Fruit fly (Drosophila melanogaster) whole organism, adult: Measurements from ENCODE around the gene Drsl4.
A peak's percentile ranks its signal among the peaks of the same experiment; 100 is the strongest.

ENCODE experiments used
- CG11617 ChIP-seq: fragments of 200-800 bp; sonication (Bioruptor generic); optimal IDR thresholded peaks from 2 replicates; lab custom pipeline; 2017; ENCODE audit warnings: mild to moderate bottlenecking, missing biosample characterization, missing genetic modification reagents, missing genetic modification characterization
- CG12768 ChIP-seq: fragments of 200-800 bp; sonication (Bioruptor generic); optimal IDR thresholded peaks from 2 replicates; lab custom pipeline; 2017; ENCODE audit warnings: missing biosample characterization, missing genetic modification characterization, mild to moderate bottlenecking, moderate library complexity, missing genetic modification reagents
- CG14711 ChIP-seq: fragments of 200-800 bp; sonication (Bioruptor generic); optimal IDR thresholded peaks from 2 replicates; lab custom pipeline; 2018; ENCODE audit warnings: missing biosample characterization, mild to moderate bottlenecking, missing genetic modification characterization, moderate library complexity
- CG1620 ChIP-seq: fragments of 200-800 bp; sonication (Bioruptor generic); optimal IDR thresholded peaks from 2 replicates; lab custom pipeline; 2016; ENCODE audit warnings: missing biosample characterization, missing genetic modification characterization
- CG33017 ChIP-seq: fragments of 200-800 bp; sonication (Bioruptor generic); optimal IDR thresholded peaks from 2 replicates; lab custom pipeline; 2018; ENCODE audit warnings: missing biosample characterization, mild to moderate bottlenecking, missing genetic modification characterization, moderate library complexity
- CG5204 ChIP-seq: fragments of 200-800 bp; sonication (Bioruptor generic); optimal IDR thresholded peaks from 2 replicates; lab custom pipeline; 2016; ENCODE audit warnings: missing biosample characterization, missing genetic modification characterization
- CG7045 ChIP-seq: fragments of 200-800 bp; sonication (Bioruptor generic); optimal IDR thresholded peaks from 2 replicates; lab custom pipeline; 2017; ENCODE audit warnings: missing biosample characterization, mild to moderate bottlenecking, missing genetic modification characterization
- CG7101 ChIP-seq: fragments of 200-800 bp; sonication (Bioruptor generic); optimal IDR thresholded peaks from 2 replicates; lab custom pipeline; 2018; ENCODE audit warnings: missing biosample characterization, mild to moderate bottlenecking, missing genetic modification characterization, moderate library complexity
- Clk ChIP-seq: fragments of 200-800 bp; sonication (Bioruptor generic); optimal IDR thresholded peaks from 2 replicates; lab custom pipeline; 2017; ENCODE audit warnings: missing biosample characterization, missing genetic modification characterization
- Crg-1 ChIP-seq: fragments of 200-800 bp; sonication (Bioruptor generic); optimal IDR thresholded peaks from 2 replicates; lab custom pipeline; 2016; ENCODE audit warnings: missing biosample characterization, missing genetic modification characterization
- Hr96 ChIP-seq: fragments of 200-800 bp; sonication (Bioruptor generic); optimal IDR thresholded peaks from 2 replicates; lab custom pipeline; 2016; ENCODE audit warnings: missing biosample characterization, missing genetic modification characterization
- Mnt ChIP-seq: fragments of 200-800 bp; sonication (Bioruptor generic); optimal IDR thresholded peaks from 2 replicates; lab custom pipeline; 2016; ENCODE audit warnings: missing biosample characterization, mild to moderate bottlenecking, missing genetic modification characterization
- bab1 ChIP-seq: fragments of 200-800 bp; sonication (Bioruptor generic); optimal IDR thresholded peaks from 3 replicates; lab custom pipeline; 2019; ENCODE audit warnings: missing biosample characterization, mild to moderate bottlenecking, missing genetic modification characterization, moderate library complexity
- cic ChIP-seq: fragments of 200-800 bp; sonication (Bioruptor generic); optimal IDR thresholded peaks from 2 replicates; lab custom pipeline; 2017; ENCODE audit warnings: missing biosample characterization, mild to moderate bottlenecking, missing genetic modification characterization, moderate library complexity
- cnc ChIP-seq, 2 experiments: fragments of >200 bp; optimal IDR thresholded peaks; 2 replicates each; lab custom pipeline; 2017
- kay ChIP-seq: fragments of 200-800 bp; sonication (Bioruptor generic); peaks from one replicate; lab custom pipeline; 2016; ENCODE audit warnings: missing biosample characterization, missing genetic modification characterization, borderline replicate concordance
- ovo ChIP-seq: fragments of 200-800 bp; sonication (Bioruptor generic); optimal IDR thresholded peaks from 2 replicates; lab custom pipeline; 2016; ENCODE audit warnings: missing biosample characterization, missing genetic modification characterization
- pad ChIP-seq: fragments of 200-800 bp; sonication (Bioruptor generic); optimal IDR thresholded peaks from 3 replicates; lab custom pipeline; 2017; ENCODE audit warnings: missing biosample characterization, missing genetic modification characterization, mild to moderate bottlenecking, moderate library complexity, missing genetic modification reagents
- tj ChIP-seq: fragments of 200-800 bp; sonication (Bioruptor generic); optimal IDR thresholded peaks from 3 replicates; lab custom pipeline; 2017; ENCODE audit warnings: missing biosample characterization, mild to moderate bottlenecking, missing genetic modification characterization, moderate library complexity
- toe ChIP-seq: fragments of 200-800 bp; sonication (Bioruptor generic); optimal IDR thresholded peaks from 2 replicates; lab custom pipeline; 2016; ENCODE audit warnings: missing biosample characterization, missing genetic modification characterization

Drsl4 gene

DNA sequence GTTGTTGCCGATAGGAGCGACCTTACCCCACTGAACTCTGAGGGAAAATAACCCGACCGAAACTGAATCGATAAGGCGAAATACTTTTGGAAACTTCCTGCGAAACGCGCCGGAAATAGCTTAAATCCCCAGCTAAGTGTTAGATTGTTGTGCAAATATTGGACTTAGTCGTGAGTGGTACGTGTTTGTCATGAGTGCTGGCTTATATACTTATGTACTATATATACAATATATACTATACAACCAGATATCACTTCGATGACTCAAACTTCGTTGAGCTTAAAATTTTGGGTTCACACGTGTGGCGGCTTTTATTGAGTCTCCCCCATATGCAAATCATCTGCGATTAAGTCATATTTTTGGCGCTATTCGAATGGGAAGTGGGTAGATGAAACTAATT lies 30.9 kb downstream of the Drsl4 start:
- TF ChIP-seq CG12768 (no peak), Mnt (GFP tag; lab: Kevin White, UChicago) (no peak)

DNA sequence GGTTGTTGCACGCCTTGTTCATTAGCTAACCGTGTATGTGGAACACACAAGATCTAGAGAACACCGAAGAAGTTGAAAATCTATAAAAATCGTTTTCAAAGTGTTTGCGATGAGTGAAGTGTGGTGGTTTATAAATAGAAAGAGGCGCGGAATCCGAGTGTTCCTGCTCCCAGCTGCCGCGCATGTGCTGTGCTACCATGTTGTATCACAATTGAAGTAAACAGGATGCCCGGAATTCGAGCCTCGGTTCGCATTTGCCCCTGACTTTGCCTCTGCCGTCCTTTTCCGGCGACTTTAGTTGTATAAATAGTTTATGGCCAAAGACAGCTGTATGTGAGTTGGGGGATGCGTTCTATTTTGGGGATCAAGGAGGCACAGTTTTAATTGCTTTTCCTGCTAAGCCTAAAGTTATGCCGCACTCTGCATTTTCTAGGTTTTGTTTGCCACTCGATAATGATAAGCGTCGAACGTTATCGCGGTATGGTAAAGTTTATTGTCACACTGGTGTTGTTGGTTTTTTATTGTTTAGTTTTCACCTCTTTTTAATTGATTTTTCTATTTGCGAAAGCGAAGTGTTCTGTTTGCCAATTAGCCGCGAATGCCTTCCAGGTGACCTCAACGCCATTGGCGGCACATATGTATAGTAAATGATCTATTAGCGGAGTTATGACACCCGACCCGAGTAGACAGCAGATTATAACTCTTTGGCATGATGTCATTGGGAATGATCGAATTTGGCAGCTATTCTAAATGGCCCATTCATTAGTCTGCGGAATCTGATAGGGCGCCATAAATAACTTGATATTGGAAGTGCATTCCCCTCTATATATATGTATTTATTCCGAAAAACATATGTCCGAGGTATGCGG lies 33.8 kb downstream of the Drsl4 start:
- TF ChIP-seq cic (GFP tag; lab: Kevin White, UChicago), result peak; percentile 54
- no peak for TF ChIP-seq ovo
- TF ChIP-seq CG33017 (tag; lab: Kevin White, UChicago), result peak; percentile 24
- TF ChIP-seq CG7045 (GFP tag; lab: Kevin White, UChicago), result peak; percentile 1
- peak; percentile 13 for TF ChIP-seq CG11617 (GFP tag; lab: Kevin White, UChicago)
- peak; percentile 13 for TF ChIP-seq CG12768

DNA sequence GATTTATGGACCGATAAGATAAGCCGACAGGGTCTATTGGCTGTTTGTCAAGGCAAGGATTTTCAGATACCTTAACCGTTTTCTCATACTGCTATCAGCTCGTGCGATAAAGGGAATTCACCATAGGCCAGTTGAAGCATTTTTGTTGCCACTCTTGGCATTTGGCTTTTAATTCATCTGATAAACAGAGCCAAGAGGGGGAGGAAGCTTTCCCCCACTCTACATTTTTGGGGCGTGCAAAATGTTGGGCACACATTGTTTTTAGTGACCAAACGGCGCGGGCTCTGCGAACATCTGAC lies 34.4 kb downstream of the Drsl4 start:
- TF ChIP-seq Hr96, result no peak
- TF ChIP-seq bab1 (GFP tag; lab: Kevin White, UChicago), result no peak
- no peak for TF ChIP-seq CG7101 (tag; lab: Kevin White, UChicago)
- TF ChIP-seq Mnt (GFP tag; lab: Kevin White, UChicago), result no peak
- no peak for TF ChIP-seq tj
- TF ChIP-seq CG33017 (tag; lab: Kevin White, UChicago), result no peak
- TF ChIP-seq CG12768, result no peak
- TF ChIP-seq ovo, result no peak
- no peak for TF ChIP-seq CG7045 (GFP tag; lab: Kevin White, UChicago)
- TF ChIP-seq pad, result no peak
- TF ChIP-seq CG11617 (GFP tag; lab: Kevin White, UChicago), result no peak

DNA sequence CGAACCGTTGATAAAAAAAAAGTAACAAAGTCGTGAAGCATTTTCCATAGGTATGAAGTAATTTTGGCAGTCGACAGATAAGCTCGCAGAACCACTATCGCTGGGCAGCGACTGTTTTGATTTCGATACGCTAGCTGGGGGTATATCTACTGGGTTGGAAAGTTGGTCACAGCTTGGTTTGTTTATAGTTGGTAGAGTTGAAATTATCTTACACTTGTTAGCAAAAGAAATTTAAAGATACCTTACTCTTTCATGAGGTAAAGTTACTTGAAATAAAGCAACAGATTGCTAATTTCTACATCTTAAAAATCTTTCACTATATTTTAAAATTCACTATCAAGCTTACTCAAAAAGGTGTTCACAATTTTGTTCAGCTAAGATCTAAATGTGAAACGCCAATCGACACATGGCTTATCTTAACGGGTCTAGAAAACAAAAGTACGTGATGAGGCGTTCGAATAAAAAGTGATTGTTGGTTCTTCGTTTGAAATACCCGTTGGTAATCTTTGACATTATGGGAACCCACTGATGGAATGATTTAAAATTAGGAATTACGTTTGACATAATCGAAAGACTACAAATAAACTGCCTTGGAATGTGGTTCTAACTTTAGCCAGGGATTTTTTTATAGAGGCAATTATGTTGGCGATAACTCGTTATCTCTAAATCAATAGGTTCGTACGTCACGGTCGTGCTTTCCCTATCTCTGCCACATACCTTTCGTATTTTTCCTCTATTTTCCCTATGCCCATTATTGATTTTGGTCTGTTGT lies 35.3 kb downstream of the Drsl4 start:
- TF ChIP-seq bab1 (GFP tag; lab: Kevin White, UChicago), result peak; percentile 3
- TF ChIP-seq ovo, result no peak

DNA sequence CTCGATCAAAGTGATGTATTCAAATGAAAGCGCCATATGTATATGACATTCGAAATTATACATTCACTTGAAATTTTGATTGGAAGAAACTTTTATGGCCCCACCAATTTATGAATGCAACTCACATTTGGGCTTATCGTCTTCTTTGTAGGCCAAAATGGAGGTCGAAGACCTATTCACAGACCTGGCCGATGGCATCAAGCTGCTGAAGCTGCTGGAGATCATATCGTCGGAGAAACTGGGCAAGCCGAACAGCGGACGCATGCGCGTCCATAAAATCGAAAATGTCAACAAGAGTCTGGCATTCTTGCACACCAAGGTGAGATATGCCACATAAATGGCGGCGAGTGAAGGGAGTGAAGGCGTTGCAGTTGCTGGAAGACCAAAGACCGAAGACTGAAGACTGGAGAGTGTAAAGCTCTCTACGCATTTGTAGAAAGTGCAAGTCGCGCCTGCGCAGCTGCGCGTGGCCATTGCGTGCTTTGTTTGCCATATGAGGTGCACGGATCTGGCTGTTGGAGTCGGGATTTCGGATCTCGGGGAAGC lies 36.5 kb downstream of the Drsl4 start:
- TF ChIP-seq cnc (optimal IDR thresholded peaks at IDR 0.05; lab: Kevin White, UChicago), result no peak
- no peak for TF ChIP-seq cic (GFP tag; lab: Kevin White, UChicago)
- no peak for TF ChIP-seq ovo
- no peak for TF ChIP-seq CG11617 (GFP tag; lab: Kevin White, UChicago)
- no peak for TF ChIP-seq Clk
- no peak for TF ChIP-seq CG1620 (GFP tag; lab: Kevin White, UChicago)
- TF ChIP-seq toe (GFP tag; lab: Kevin White, UChicago), result no peak
- no peak for TF ChIP-seq CG7045 (GFP tag; lab: Kevin White, UChicago)
- TF ChIP-seq CG33017 (tag; lab: Kevin White, UChicago), result no peak
- no peak for TF ChIP-seq Hr96
- no peak for TF ChIP-seq Mnt (GFP tag; lab: Kevin White, UChicago)
- TF ChIP-seq CG7101 (tag; lab: Kevin White, UChicago), result no peak
- TF ChIP-seq pad, result no peak
- TF ChIP-seq bab1 (GFP tag; lab: Kevin White, UChicago), result no peak
- TF ChIP-seq Crg-1 (GFP tag; lab: Kevin White, UChicago), result no peak
- TF ChIP-seq CG5204 (GFP tag; lab: Kevin White, UChicago), result no peak
- no peak for TF ChIP-seq CG12768
- TF ChIP-seq tj, result no peak
- TF ChIP-seq CG14711 (tag; lab: Kevin White, UChicago), result no peak

DNA sequence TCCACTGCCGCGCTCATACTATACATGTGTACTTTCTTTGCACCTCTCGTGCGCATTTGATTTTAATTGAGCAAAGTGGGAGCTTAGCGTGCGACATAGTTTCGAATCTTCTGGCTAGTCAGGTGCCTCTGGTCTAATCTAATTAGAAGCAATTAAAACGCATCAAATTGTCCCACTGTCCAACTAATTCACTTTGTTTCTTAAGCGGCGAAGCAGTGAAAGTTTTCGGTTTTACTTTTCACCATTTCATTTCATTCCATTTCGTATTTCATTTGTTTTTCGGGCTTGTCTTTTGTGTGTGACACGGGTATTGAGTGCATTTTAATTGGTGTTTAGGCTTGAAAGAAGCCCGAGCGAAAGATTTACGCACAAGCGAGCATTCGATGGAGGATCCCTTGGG lies 37.1 kb downstream of the Drsl4 start:
- TF ChIP-seq bab1 (GFP tag; lab: Kevin White, UChicago) (no peak), Mnt (GFP tag; lab: Kevin White, UChicago) (no peak), CG7045 (GFP tag; lab: Kevin White, UChicago) (no peak), CG1620 (GFP tag; lab: Kevin White, UChicago) (no peak), CG5204 (GFP tag; lab: Kevin White, UChicago) (no peak), cic (GFP tag; lab: Kevin White, UChicago) (no peak)

DNA sequence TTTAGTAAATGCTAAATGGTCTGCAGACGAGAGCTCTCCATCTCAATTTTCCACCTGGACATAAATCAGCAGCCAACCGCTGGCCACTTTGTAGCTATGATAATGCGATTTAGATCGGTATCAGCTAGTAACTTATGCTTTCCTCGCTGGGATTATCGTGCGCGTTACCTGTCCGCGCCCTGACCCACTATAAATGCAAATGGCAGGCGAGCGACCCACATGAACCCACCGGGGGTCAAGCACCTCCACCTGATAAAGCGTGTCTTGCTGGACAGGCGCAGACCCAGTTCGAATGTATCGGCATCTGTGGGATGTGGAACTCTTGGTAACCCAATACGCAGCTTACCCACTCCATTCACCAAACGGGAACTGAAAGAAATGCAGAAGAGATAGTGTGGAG lies 37.9 kb downstream of the Drsl4 start:
- no peak for TF ChIP-seq CG33017 (tag; lab: Kevin White, UChicago)
- TF ChIP-seq toe (GFP tag; lab: Kevin White, UChicago), result no peak
- no peak for TF ChIP-seq CG1620 (GFP tag; lab: Kevin White, UChicago)
- TF ChIP-seq tj, result no peak
- TF ChIP-seq CG7045 (GFP tag; lab: Kevin White, UChicago), result no peak
- no peak for TF ChIP-seq Mnt (GFP tag; lab: Kevin White, UChicago)
- no peak for TF ChIP-seq Crg-1 (GFP tag; lab: Kevin White, UChicago)
- no peak for TF ChIP-seq Clk
- TF ChIP-seq kay (GFP tag; lab: Kevin White, UChicago), result no peak
- TF ChIP-seq CG7101 (tag; lab: Kevin White, UChicago), result no peak
- TF ChIP-seq pad, result no peak
- TF ChIP-seq Hr96, result no peak
- no peak for TF ChIP-seq CG11617 (GFP tag; lab: Kevin White, UChicago)
- no peak for TF ChIP-seq ovo
- no peak for TF ChIP-seq cic (GFP tag; lab: Kevin White, UChicago)
- no peak for TF ChIP-seq bab1 (GFP tag; lab: Kevin White, UChicago)
- no peak for TF ChIP-seq cnc (optimal IDR thresholded peaks at IDR 0.05; lab: Kevin White, UChicago)
- no peak for TF ChIP-seq CG14711 (tag; lab: Kevin White, UChicago)
